Fruit fly (Drosophila melanogaster): Measurements from ENCODE around the gene CG17197.

CG17197 gene

dm6 chr3R:25737735-25738371 is 37.3 kb downstream of the CG17197 start (continued):
- peak; percentile 77 for TF ChIP-seq CG17568 (GFP tag; optimal IDR thresholded peaks at IDR 0.05)
- no peak for TF ChIP-seq Bgb (GFP tag; IDR thresholded peaks at IDR 0.05; ENCODE audit: partially characterized antibody)
- peak; percentile 60; the same call in 2 of the 3 replicates for TF ChIP-seq sr (GFP tag; IDR thresholded peaks at IDR 0.05)
- TF ChIP-seq CG16863 (GFP tag; optimal IDR thresholded peaks at IDR 0.05): peak; percentile 95
- TF ChIP-seq onecut (GFP tag; IDR thresholded peaks at IDR 0.05): peak; percentile 85
- TF ChIP-seq CG17361 (GFP tag; IDR thresholded peaks at IDR 0.05): no peak; the same call in 2 of the 3 replicates
- TF ChIP-seq Gug (GFP tag; IDR thresholded peaks at IDR 0.05): peak; percentile 90
- TF ChIP-seq CG34376 (GFP tag; optimal IDR thresholded peaks at IDR 0.05): peak; percentile 9
- peak; percentile 76 for TF ChIP-seq CG14050 (GFP tag; IDR thresholded peaks at IDR 0.05)
- TF ChIP-seq CG10267 (tag; optimal IDR thresholded peaks at IDR 0.05): peak; percentile 88
- peak; percentile 87 for TF ChIP-seq CG12659 (GFP tag; optimal IDR thresholded peaks at IDR 0.05)
- peak; percentile 90 for TF ChIP-seq peb (GFP tag; IDR thresholded peaks at IDR 0.05)
- TF ChIP-seq Dip2 (GFP tag; IDR thresholded peaks at IDR 0.05): no peak
- TF ChIP-seq grn (GFP tag; optimal IDR thresholded peaks at IDR 0.05): peak; percentile 33
- TF ChIP-seq tna (GFP tag; IDR thresholded peaks at IDR 0.05; ENCODE audit: partially characterized antibody): no peak
- TF ChIP-seq exex (tag; optimal IDR thresholded peaks at IDR 0.05): peak; percentile 25
- peak; percentile 89 for TF ChIP-seq tx (GFP tag; optimal IDR thresholded peaks at IDR 0.05)
- TF ChIP-seq her (GFP tag; optimal IDR thresholded peaks at IDR 0.05): peak; percentile 89
- peak; percentile 90 for TF ChIP-seq Mad (GFP tag; optimal IDR thresholded peaks at IDR 0.05)
- peak; percentile 86 for TF ChIP-seq Aef1 (GFP tag; IDR thresholded peaks at IDR 0.05)
- TF ChIP-seq Dbx (GFP tag; IDR thresholded peaks at IDR 0.05): peak; percentile 83
- peak; percentile 85 for TF ChIP-seq CG15269 (tag; optimal IDR thresholded peaks at IDR 0.05)
- 0 out of 2 replicates have a peak, but pooled peaks have one; percentile 37 for TF ChIP-seq Adf1 (GFP tag; IDR thresholded peaks at IDR 0.05)
- peak; percentile 78 for TF ChIP-seq CG11696 (GFP tag; IDR thresholded peaks at IDR 0.05)
- TF ChIP-seq Hey (tag; optimal IDR thresholded peaks at IDR 0.05): no peak
- peak; percentile 87 for TF ChIP-seq Gsc (GFP tag; IDR thresholded peaks at IDR 0.05)
- peak; percentile 96 for TF ChIP-seq jumu (GFP tag; optimal IDR thresholded peaks at IDR 0.05)
- TF ChIP-seq toy (GFP tag; IDR thresholded peaks at IDR 0.05): peak; percentile 34; the same call in 1 of the 2 replicates
- TF ChIP-seq pnt (GFP tag; optimal IDR thresholded peaks at IDR 0.05): peak; percentile 97
- peak; percentile 92 to 95 for TF ChIP-seq chif (GFP tag; optimal IDR thresholded peaks at IDR 0.05)
- TF ChIP-seq CG1024 (GFP tag; IDR thresholded peaks at IDR 0.05): peak; percentile 93
- TF ChIP-seq GATAe (GFP tag; conservative IDR thresholded peaks at IDR 0.05): no peak
- peak; percentile 95 for TF ChIP-seq tin (GFP tag; optimal IDR thresholded peaks at IDR 0.05)
- peak; percentile 96 for TF ChIP-seq ind (GFP tag; optimal IDR thresholded peaks at IDR 0.05)
- peak; percentile 89 for TF ChIP-seq CG4854 (GFP tag; optimal IDR thresholded peaks at IDR 0.05)
- TF ChIP-seq cad (GFP tag; optimal IDR thresholded peaks at IDR 0.05): no peak
- TF ChIP-seq HLH4C (GFP tag; IDR thresholded peaks at IDR 0.05; ENCODE audit: partially characterized antibody): no peak
- TF ChIP-seq lola (GFP tag; optimal IDR thresholded peaks at IDR 0.05): peak in 1 of 3 experiments; percentile 92
- peak; percentile 83 for TF ChIP-seq B-H1 (GFP tag; IDR thresholded peaks at IDR 0.05)
- TF ChIP-seq pb (GFP tag; optimal IDR thresholded peaks at IDR 0.05): peak; percentile 91
- peak; percentile 85 for TF ChIP-seq Lhr (GFP tag; optimal IDR thresholded peaks at IDR 0.05)
- peak; percentile 96 for TF ChIP-seq chn (GFP tag; optimal IDR thresholded peaks at IDR 0.05)
- peak; percentile 58 for TF ChIP-seq zf30C (GFP tag; optimal IDR thresholded peaks at IDR 0.05)
- TF ChIP-seq az2 (GFP tag; optimal IDR thresholded peaks at IDR 0.05): peak; percentile 96
- peak; percentile 88 for TF ChIP-seq jing (GFP tag; optimal IDR thresholded peaks at IDR 0.05)
- TF ChIP-seq tap (tag; optimal IDR thresholded peaks at IDR 0.05): peak; percentile 89
- no peak for TF ChIP-seq gfzf (GFP tag; optimal IDR thresholded peaks at IDR 0.05)
- TF ChIP-seq vnd (GFP tag; IDR thresholded peaks at IDR 0.05; ENCODE audit: partially characterized antibody): no peak
- peak; percentile 86 for TF ChIP-seq row (GFP tag; IDR thresholded peaks at IDR 0.05)
- peak; percentile 84 for TF ChIP-seq CG10462 (GFP tag; optimal IDR thresholded peaks at IDR 0.05)

Data from whole organism, embryonic.